Worm (Caenorhabditis elegans) whole organism, L4 larva: Measurements from ENCODE around the gene Y54G2A.38.

Source experiments
- D1046.2 ChIP-seq: fragments of 200-800 bp; sonication (Bioruptor generic); IDR thresholded peaks from 2 replicates; pipeline ENCODE4 v1.3.6; 2022; ENCODE audit warnings: missing genetic modification characterization, missing compliant biosample characterization
- F26F4.8 ChIP-seq: fragments of 200-800 bp; sonication (Bioruptor generic); conservative IDR thresholded peaks from 2 replicates; pipeline ENCODE4 v1.3.6; 2022; ENCODE audit warnings: missing genetic modification characterization, missing compliant biosample characterization
- F37D6.2 ChIP-seq: sonication (generic microtip); optimal IDR thresholded peaks from 2 replicates; lab custom pipeline; 2016; ENCODE audit warnings: mild to moderate bottlenecking, missing genetic modification characterization, missing compliant biosample characterization
- F44E2.7 ChIP-seq: fragments of 200-800 bp; sonication (Bioruptor generic); IDR thresholded peaks from 2 replicates; pipeline ENCODE4 v2.1.2; 2022; ENCODE audit warnings: missing genetic modification characterization, missing compliant biosample characterization
- Y105C5A.15 ChIP-seq: fragments of 200-800 bp; sonication (Bioruptor generic); IDR thresholded peaks from 2 replicates; pipeline ENCODE4 v1.3.6; 2022; ENCODE audit warnings: missing genetic modification characterization, missing compliant biosample characterization
- Y48G9A.11 ChIP-seq: fragments of 200-800 bp; sonication (Bioruptor generic); IDR thresholded peaks from 2 replicates; pipeline ENCODE4 v1.3.6; 2022; ENCODE audit warnings: missing genetic modification reagents, missing genetic modification characterization, missing compliant biosample characterization
- Y5F2A.4 ChIP-seq: fragments of 200-800 bp; sonication (Bioruptor generic); optimal IDR thresholded peaks from 2 replicates; lab custom pipeline; 2018; ENCODE audit warnings: mild to moderate bottlenecking, missing genetic modification characterization, missing compliant biosample characterization
- Y75B8A.6 ChIP-seq: fragments of 200-800 bp; sonication (Bioruptor generic); IDR thresholded peaks from 2 replicates; pipeline ENCODE4 v1.3.6; 2022; ENCODE audit warnings: missing genetic modification reagents, missing genetic modification characterization, missing compliant biosample characterization
- ZK546.5 ChIP-seq, 2 experiments: sonication (generic microtip); optimal IDR thresholded peaks; 2 replicates each; lab custom pipeline; 2017; ENCODE audit warnings: missing biosample characterization in 2 of 2, missing genetic modification characterization in 2 of 2
- ama-1 ChIP-seq: fragments of 150-350 bp; optimal IDR thresholded peaks from 2 replicates; lab custom pipeline; 2014; ENCODE audit warnings: inconsistent platforms, mixed read lengths
- attf-4 ChIP-seq: sonication (generic microtip); optimal IDR thresholded peaks from 3 replicates; lab custom pipeline; 2017; ENCODE audit warnings: missing biosample characterization, missing genetic modification characterization
- ceh-32 ChIP-seq: sonication (generic microtip); optimal IDR thresholded peaks from 2 replicates; lab custom pipeline; 2016; ENCODE audit warnings: mild to moderate bottlenecking, missing genetic modification characterization, missing compliant biosample characterization; ENCODE audit not compliant: poor library complexity
- ctbp-1 ChIP-seq: fragments of 200-800 bp; sonication (Bioruptor generic); IDR thresholded peaks from 2 replicates; pipeline ENCODE4 v1.3.6; 2022; ENCODE audit warnings: missing genetic modification reagents, missing genetic modification characterization, missing compliant biosample characterization
- daf-16 ChIP-seq, 3 experiments: sonication (generic microtip); optimal IDR thresholded peaks; 2 replicates each; lab custom pipeline; 2016 to 2017; ENCODE audit warnings: missing genetic modification characterization in 3 of 3, missing genetic modification reagents in 3 of 3, mild to moderate bottlenecking in 2 of 3, missing compliant biosample characterization in 2 of 3, missing biosample characterization in 1 of 3, moderate library complexity in 1 of 3
- daf-19 ChIP-seq: fragments of 200-800 bp; sonication (Bioruptor generic); conservative IDR thresholded peaks from 2 replicates; pipeline ENCODE4 v1.3.6; 2022; ENCODE audit warnings: missing genetic modification characterization, missing compliant biosample characterization
- daf-8 ChIP-seq: fragments of 200-800 bp; sonication (Bioruptor generic); IDR thresholded peaks from 2 replicates; pipeline ENCODE4 v1.3.6; 2022; ENCODE audit warnings: missing genetic modification characterization, missing compliant biosample characterization
- dmd-6 ChIP-seq: fragments of 200-800 bp; sonication (Bioruptor generic); IDR thresholded peaks from 2 replicates; pipeline ENCODE4 v1.3.6; 2022; ENCODE audit warnings: missing genetic modification reagents, missing genetic modification characterization, missing compliant biosample characterization
- dpl-1 ChIP-seq: fragments of 150-350 bp; optimal IDR thresholded peaks from 2 replicates; lab custom pipeline; 2014; ENCODE audit warnings: missing biosample characterization, missing genetic modification reagents, missing genetic modification characterization
- dve-1 ChIP-seq: sonication (generic microtip); optimal IDR thresholded peaks from 2 replicates; lab custom pipeline; 2017; ENCODE audit warnings: antibody characterized with exemption, mild to moderate bottlenecking, missing genetic modification characterization, missing compliant biosample characterization; ENCODE audit not compliant: insufficient read depth
- egl-27 ChIP-seq: sonication (generic microtip); optimal IDR thresholded peaks from 3 replicates; lab custom pipeline; 2017; ENCODE audit warnings: missing biosample characterization, missing genetic modification reagents, missing genetic modification characterization
- egl-43 ChIP-seq: fragments of 200-800 bp; sonication (Bioruptor generic); IDR thresholded peaks from 2 replicates; pipeline ENCODE4 v1.3.6; 2022; ENCODE audit warnings: missing genetic modification reagents, missing genetic modification characterization, missing compliant biosample characterization
- fkh-10 ChIP-seq: fragments of 150-350 bp; optimal IDR thresholded peaks from 2 replicates; lab custom pipeline; 2014; ENCODE audit warnings: missing biosample characterization, missing genetic modification reagents, missing genetic modification characterization
- hif-1 ChIP-seq, 2 experiments: sonication (generic microtip); optimal IDR thresholded peaks; 2 replicates each; lab custom pipeline; 2016 to 2017; ENCODE audit warnings: missing compliant biosample characterization in 2 of 2, missing genetic modification characterization in 2 of 2, missing genetic modification reagents in 2 of 2, missing genotype in 2 of 2, mild to moderate bottlenecking in 1 of 2
- hlh-11 ChIP-seq: fragments of 200-800 bp; sonication (Bioruptor generic); optimal IDR thresholded peaks from 2 replicates; lab custom pipeline; 2018; ENCODE audit warnings: mild to moderate bottlenecking, missing genetic modification characterization, missing compliant biosample characterization
- hlh-30 ChIP-seq: sonication (generic microtip); optimal IDR thresholded peaks from 2 replicates; lab custom pipeline; 2017; ENCODE audit warnings: antibody characterized with exemption, mild to moderate bottlenecking, missing genetic modification characterization, missing compliant biosample characterization; ENCODE audit not compliant: insufficient read depth
- jun-1 ChIP-seq: fragments of 150-350 bp; optimal IDR thresholded peaks from 2 replicates; lab custom pipeline; 2014; ENCODE audit warnings: missing biosample characterization, missing genetic modification reagents, missing genetic modification characterization
- lim-7 ChIP-seq: fragments of 200-800 bp; sonication (Bioruptor generic); IDR thresholded peaks from 2 replicates; pipeline ENCODE4 v1.3.6; 2022; ENCODE audit warnings: missing genetic modification characterization, missing compliant biosample characterization
- lin-13 ChIP-seq: fragments of 150-350 bp; optimal IDR thresholded peaks from 2 replicates; lab custom pipeline; 2014; ENCODE audit warnings: missing biosample characterization, missing genetic modification reagents, missing genetic modification characterization
- lin-15B ChIP-seq: fragments of 150-350 bp; sonication (generic microtip); optimal IDR thresholded peaks from 3 replicates; lab custom pipeline; 2014; ENCODE audit warnings: missing biosample characterization, missing genetic modification characterization
- lsy-2 ChIP-seq, 2 experiments: fragments of 150-350 bp in 1 of 2; sonication (generic microtip) in 1 of 2; optimal IDR thresholded peaks; 2 replicates each; lab custom pipeline; 2014 to 2017; ENCODE audit warnings: missing biosample characterization in 2 of 2, missing genetic modification characterization in 2 of 2
- mdt-29 ChIP-seq: fragments of 200-800 bp; sonication (Bioruptor generic); IDR thresholded peaks from 2 replicates; pipeline ENCODE4 v1.3.6; 2022; ENCODE audit warnings: missing genetic modification reagents, missing genetic modification characterization, missing compliant biosample characterization
- mep-1 ChIP-seq: fragments of 150-350 bp; sonication (generic microtip); optimal IDR thresholded peaks from 3 replicates; lab custom pipeline; 2014; ENCODE audit warnings: missing biosample characterization, missing genetic modification characterization
- mes-2 ChIP-seq: sonication (generic microtip); optimal IDR thresholded peaks from 2 replicates; lab custom pipeline; 2016; ENCODE audit warnings: missing genotype, mild to moderate bottlenecking, missing genetic modification characterization, missing compliant biosample characterization; ENCODE audit not compliant: poor library complexity, severe bottlenecking
- nhr-102 ChIP-seq: sonication (generic microtip); optimal IDR thresholded peaks from 2 replicates; lab custom pipeline; 2016; ENCODE audit warnings: mild to moderate bottlenecking, missing genetic modification characterization, moderate library complexity, missing compliant biosample characterization
- nhr-237 ChIP-seq: sonication (generic microtip); optimal IDR thresholded peaks from 2 replicates; lab custom pipeline; 2017; ENCODE audit warnings: missing biosample characterization, missing genetic modification characterization
- nhr-41 ChIP-seq: fragments of 200-800 bp; sonication (Bioruptor generic); IDR thresholded peaks from 2 replicates; pipeline ENCODE4 v1.3.6; 2022; ENCODE audit warnings: missing genetic modification reagents, missing genetic modification characterization, missing compliant biosample characterization
- pha-4 ChIP-seq, 2 experiments: fragments of 150-350 bp in 1 of 2; fragments of 200-800 bp in 1 of 2; sonication (Bioruptor generic) in 1 of 2; IDR thresholded peaks in 1 of 2; optimal IDR thresholded peaks in 1 of 2; 2 replicates each; pipeline versions ENCODE4 v1.3.6 to Lab custom; 2014 to 2022; ENCODE audit warnings: missing genetic modification characterization in 2 of 2, missing genetic modification reagents in 2 of 2, missing biosample characterization in 1 of 2, missing compliant biosample characterization in 1 of 2
- rbr-2 ChIP-seq: sonication (generic microtip); optimal IDR thresholded peaks from 2 replicates; lab custom pipeline; 2016; ENCODE audit warnings: missing genotype, missing genetic modification characterization, missing compliant biosample characterization
- set-16 ChIP-seq: fragments of 200-800 bp; sonication (Bioruptor generic); IDR thresholded peaks from 2 replicates; pipeline ENCODE4 v1.3.6; 2022; ENCODE audit warnings: missing genetic modification reagents, missing genetic modification characterization, missing compliant biosample characterization
- snpc-1.2 ChIP-seq: fragments of 200-800 bp; sonication (Bioruptor generic); IDR thresholded peaks from 2 replicates; pipeline ENCODE4 v1.3.6; 2022; ENCODE audit warnings: missing genetic modification reagents, missing genetic modification characterization, missing compliant biosample characterization
- snpc-4 ChIP-seq: fragments of 150-350 bp; optimal IDR thresholded peaks from 2 replicates; lab custom pipeline; 2014; ENCODE audit warnings: missing biosample characterization, missing genetic modification characterization
- spr-3 ChIP-seq: fragments of 200-800 bp; sonication (Bioruptor generic); optimal IDR thresholded peaks from 2 replicates; lab custom pipeline; 2018; ENCODE audit warnings: mild to moderate bottlenecking, missing genetic modification characterization, missing compliant biosample characterization
- tra-1 ChIP-seq: fragments of 200-800 bp; sonication (Bioruptor generic); IDR thresholded peaks from 2 replicates; pipeline ENCODE4 v1.3.6; 2022; ENCODE audit warnings: missing genetic modification reagents, missing genetic modification characterization, missing compliant biosample characterization
- unc-130 ChIP-seq: sonication (generic microtip); optimal IDR thresholded peaks from 2 replicates; lab custom pipeline; 2016; ENCODE audit warnings: missing genetic modification reagents, missing genetic modification characterization, missing compliant biosample characterization
- zfp-3 ChIP-seq: fragments of 200-800 bp; sonication (Bioruptor generic); conservative IDR thresholded peaks from 2 replicates; pipeline ENCODE4 v1.3.6; 2022; ENCODE audit warnings: missing genetic modification reagents, missing genetic modification characterization, missing compliant biosample characterization
- zip-11 ChIP-seq: fragments of 200-800 bp; sonication (Bioruptor generic); IDR thresholded peaks from 2 replicates; pipeline ENCODE4 v1.3.6; 2022; ENCODE audit warnings: missing genetic modification characterization, missing compliant biosample characterization
- ztf-7 ChIP-seq: fragments of 150-350 bp; optimal IDR thresholded peaks from 2 replicates; lab custom pipeline; 2014; ENCODE audit warnings: missing biosample characterization, missing genetic modification characterization

Y54G2A.38 gene

DNA sequence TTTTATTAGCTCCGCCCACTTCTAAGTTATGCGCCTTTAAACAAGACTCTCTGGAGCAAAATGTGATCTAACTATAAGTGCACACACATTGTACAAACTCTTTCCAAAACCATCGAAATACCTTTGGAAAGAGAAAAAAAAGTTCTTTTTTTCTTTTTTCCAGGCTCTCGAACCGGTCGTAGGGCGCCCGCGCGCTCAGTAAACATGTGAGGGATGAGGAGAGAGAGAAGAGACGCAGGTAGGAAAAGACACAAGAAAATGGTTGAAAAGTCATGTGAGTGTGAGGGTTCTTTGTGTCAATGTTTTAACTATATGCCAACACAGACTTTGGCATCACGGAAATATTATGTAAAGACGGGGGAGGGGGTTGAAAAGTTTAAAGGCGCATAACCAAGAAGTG lies 15.2 kb downstream of the Y54G2A.38 start (continued):
- TF ChIP-seq F37D6.2 (tag; lab: Kevin White, UChicago) (no peak), lim-7 (GFP tag; lab: Robert Waterston, UW) (no peak), dmd-6 (GFP tag; lab: Robert Waterston, UW) (peak; percentile 78), hlh-30 (tag; lab: Kevin White, UChicago) (peak; percentile 99), nhr-102 (tag; lab: Kevin White, UChicago) (peak; percentile 26), ztf-7 (tag; lab: Kevin White, UChicago) (no peak), lsy-2 (tag; optimal IDR thresholded peaks at IDR 0.05; lab: Kevin White, UChicago) (peak; percentile 17 to 82), lin-13 (GFP tag; lab: Kevin White, UChicago) (peak; percentile 75), ama-1 (lab: Kevin White, UChicago) (peak; percentile 85), Y5F2A.4 (GFP tag; lab: Kevin White, UChicago) (no peak), jun-1 (tag; lab: Kevin White, UChicago) (no peak), nhr-237 (tag; lab: Kevin White, UChicago) (no peak), Y48G9A.11 (GFP tag; lab: Robert Waterston, UW) (no peak), F26F4.8 (no peak), attf-4 (tag; lab: Kevin White, UChicago) (no peak), F44E2.7 (GFP tag; lab: Robert Waterston, UW) (no peak), pha-4 (GFP tag; IDR thresholded peaks at IDR 0.05; lab: Robert Waterston, UW) (peak; percentile 80), pha-4 (tag; optimal IDR thresholded peaks at IDR 0.05; lab: Kevin White, UChicago) (peak; percentile 92), unc-130 (GFP tag; lab: Kevin White, UChicago) (no peak), ceh-32 (no peak), spr-3 (no peak), ZK546.5 (tag; optimal IDR thresholded peaks at IDR 0.05; lab: Kevin White, UChicago) (no peak), dpl-1 (GFP tag; lab: Kevin White, UChicago) (peak; percentile 28), egl-27 (tag; lab: Kevin White, UChicago) (no peak)
- TF ChIP-seq, all 104 proteins: peak for 41

DNA sequence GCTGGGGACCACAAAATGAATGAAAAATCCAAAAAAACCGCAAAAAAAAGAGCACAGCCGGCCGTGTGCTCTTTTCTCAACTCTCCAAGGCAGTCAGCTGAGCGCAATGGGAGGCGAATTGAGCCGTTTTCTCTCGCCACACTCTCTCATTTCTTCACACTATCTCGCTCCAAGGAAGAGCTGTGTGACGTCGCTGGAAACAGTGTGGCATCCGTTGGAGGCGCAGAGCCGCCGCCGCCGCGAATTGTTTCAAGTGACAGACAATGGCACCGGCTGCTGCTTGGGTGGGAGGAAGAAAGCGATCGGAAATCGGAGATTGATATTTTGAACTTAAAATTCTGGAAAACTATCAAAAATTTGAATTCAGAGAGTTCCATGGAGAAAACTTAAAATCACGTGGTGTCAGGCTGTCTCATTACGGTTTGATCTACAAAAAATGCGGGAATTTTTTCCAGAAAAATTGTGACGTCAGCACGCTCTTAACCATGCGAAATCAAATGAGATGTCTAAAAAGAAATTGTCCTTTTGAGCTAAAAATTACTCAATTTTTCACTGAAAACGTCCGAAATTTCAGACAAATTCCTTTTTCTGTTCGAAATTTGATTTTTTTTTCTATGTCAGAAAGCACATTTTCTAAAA lies 16.8 kb downstream of the Y54G2A.38 start:
- TF ChIP-seq daf-8 (GFP tag; lab: Robert Waterston, UW) (no peak), rbr-2 (tag; lab: Kevin White, UChicago) (peak; percentile 45), hlh-11 (tag; lab: Kevin White, UChicago) (peak; percentile 89), daf-16 (GFP tag; optimal IDR thresholded peaks at IDR 0.05; lab: Kevin White, UChicago) (peak in 1 of 2 experiments; percentile 0), daf-16 (tag; optimal IDR thresholded peaks at IDR 0.05; lab: Kevin White, UChicago) (no peak), tra-1 (GFP tag; lab: Robert Waterston, UW) (peak; percentile 52; the same call in 1 of the 2 replicates), set-16 (GFP tag; lab: Robert Waterston, UW) (peak; percentile 80), daf-19 (GFP tag; lab: Robert Waterston, UW) (no peak), D1046.2 (GFP tag; lab: Robert Waterston, UW) (no peak), Y75B8A.6 (GFP tag; lab: Robert Waterston, UW) (no peak), nhr-41 (no peak), zip-11 (GFP tag; lab: Robert Waterston, UW) (no peak), snpc-4 (tag; lab: Kevin White, UChicago) (no peak), Y5F2A.4 (GFP tag; lab: Kevin White, UChicago) (no peak), hif-1 (tag; optimal IDR thresholded peaks at IDR 0.05; lab: Kevin White, UChicago) (peak in 1 of 2 experiments; percentile 29), mes-2 (tag; lab: Kevin White, UChicago) (peak; percentile 36), ctbp-1 (peak; percentile 58; the same call in 1 of the 2 replicates), dmd-6 (GFP tag; lab: Robert Waterston, UW) (0 out of 2 replicates have a peak, but pooled peaks have one; percentile 15), fkh-10 (GFP tag; lab: Kevin White, UChicago) (peak; percentile 5), egl-43 (peak; percentile 70; the same call in 1 of the 2 replicates), dve-1 (tag; lab: Kevin White, UChicago) (peak; percentile 7), mep-1 (peak; percentile 3), zfp-3 (no peak), snpc-1.2 (no peak), lin-15B (tag; lab: Kevin White, UChicago) (no peak), Y105C5A.15 (GFP tag; lab: Robert Waterston, UW) (no peak), pha-4 (GFP tag; IDR thresholded peaks at IDR 0.05; lab: Robert Waterston, UW) (peak; percentile 37; the same call in 1 of the 2 replicates), pha-4 (tag; optimal IDR thresholded peaks at IDR 0.05; lab: Kevin White, UChicago) (no peak), mdt-29 (no peak)
